Worm (Caenorhabditis elegans) whole organism, L2 larva: ENCODE results near the gene C27H6.8.
A peak's percentile ranks its signal among the peaks of the same experiment; 100 is the strongest.

Experiments used
- ceh-82 ChIP-seq: fragments of 150-350 bp; optimal IDR thresholded peaks from 2 replicates; lab custom pipeline; 2014; ENCODE audit warnings: missing biosample characterization, missing genetic modification characterization
- nhr-11 ChIP-seq: fragments of 150-350 bp; optimal IDR thresholded peaks from 2 replicates; lab custom pipeline; 2014; ENCODE audit warnings: missing biosample characterization, missing genetic modification characterization
- nhr-77 ChIP-seq: fragments of 150-350 bp; optimal IDR thresholded peaks from 2 replicates; lab custom pipeline; 2014; ENCODE audit warnings: missing biosample characterization, missing genetic modification characterization
- zag-1 ChIP-seq: fragments of 150-350 bp; optimal IDR thresholded peaks from 2 replicates; lab custom pipeline; 2014; ENCODE audit warnings: missing biosample characterization, missing genetic modification characterization

DNA sequence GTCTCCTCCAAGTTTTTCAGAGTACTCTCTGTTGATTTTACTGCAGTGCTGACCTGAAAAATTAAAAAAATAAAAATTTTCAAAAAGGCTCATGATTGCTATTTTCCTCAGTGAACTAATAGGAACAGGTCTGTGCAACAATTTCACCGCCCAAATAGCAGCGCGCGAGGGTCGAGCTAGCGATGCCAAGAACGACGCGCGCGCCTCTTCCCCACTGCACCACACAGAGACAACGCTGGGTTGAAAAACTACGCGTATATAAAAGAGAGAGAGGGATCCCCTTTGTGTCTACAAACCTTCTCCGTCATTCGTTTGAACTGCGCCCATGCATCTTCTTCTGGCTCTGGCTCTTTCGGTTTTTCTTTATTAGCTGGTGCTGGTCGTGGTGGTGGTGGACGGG, 17.5 kb downstream of the C27H6.8 start:
- no peak for TF ChIP-seq nhr-77 (tag; lab: Kevin White, UChicago)
- no peak for TF ChIP-seq ceh-82
- TF ChIP-seq zag-1 (tag; lab: Kevin White, UChicago) = peak; percentile 52
- TF ChIP-seq nhr-11 = peak; percentile 38
